Worm (Caenorhabditis elegans): Measurements from ENCODE around the gene F27B10.1.
"Not testable (repeated sequence)": the region's sequence is repeated elsewhere in the genome, so short reads cannot be mapped to it uniquely, and the experiment has no call there.

DNA sequence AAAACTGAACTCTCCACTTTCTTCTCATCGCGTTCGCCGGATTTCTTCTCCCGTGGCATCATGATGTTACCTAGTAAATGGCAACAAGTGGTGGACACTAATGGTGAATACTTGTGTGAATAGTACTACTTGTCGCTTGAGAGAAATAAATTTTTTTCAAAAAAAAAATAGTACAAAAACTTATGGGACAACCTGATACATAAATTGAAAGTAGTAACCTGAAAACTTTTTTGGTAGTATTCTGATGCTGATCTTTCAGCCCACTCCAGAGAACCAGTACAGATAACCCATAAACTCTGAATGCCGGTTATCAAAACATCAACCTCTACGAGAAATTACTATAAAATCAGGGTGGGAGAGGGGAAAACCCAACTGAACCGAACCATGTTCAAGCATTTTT, 14.6 kb upstream of the F27B10.1 start, which contains the start of gene Y57E12AL.2:
- TF ChIP-seq unc-39 (tag; optimal IDR thresholded peaks at IDR 0.05); elt-1 (tag; optimal IDR thresholded peaks at IDR 0.05; ENCODE audit: borderline replicate concordance, insufficient read depth); unc-62 (GFP tag; optimal IDR thresholded peaks at IDR 0.05); unc-120 (tag; optimal IDR thresholded peaks at IDR 0.05; ENCODE audit: poor library complexity, severe bottlenecking); nhr-12 (tag; optimal IDR thresholded peaks at IDR 0.05); lin-13 (tag; optimal IDR thresholded peaks at IDR 0.05); hlh-1 (tag; optimal IDR thresholded peaks at IDR 0.05): not testable (repeated sequence)

Measured in whole organism, mixed stage, embryonic.